Worm (Caenorhabditis elegans) whole organism, L2 larva: ENCODE results near the gene Y39G8B.1.

Experiments
- Y55F3AM.14 ChIP-seq: fragments of 200-800 bp; sonication (Bioruptor generic); optimal IDR thresholded peaks from 2 replicates; lab custom pipeline; 2018; ENCODE audit warnings: mild to moderate bottlenecking, missing genetic modification characterization, missing compliant biosample characterization
- alr-1 ChIP-seq: fragments of 150-350 bp; optimal IDR thresholded peaks from 2 replicates; lab custom pipeline; 2014; ENCODE audit warnings: missing biosample characterization, missing genetic modification characterization
- egl-27 ChIP-seq: sonication (generic microtip); optimal IDR thresholded peaks from 3 replicates; lab custom pipeline; 2017; ENCODE audit warnings: missing biosample characterization, missing genetic modification reagents, missing genetic modification characterization

DNA sequence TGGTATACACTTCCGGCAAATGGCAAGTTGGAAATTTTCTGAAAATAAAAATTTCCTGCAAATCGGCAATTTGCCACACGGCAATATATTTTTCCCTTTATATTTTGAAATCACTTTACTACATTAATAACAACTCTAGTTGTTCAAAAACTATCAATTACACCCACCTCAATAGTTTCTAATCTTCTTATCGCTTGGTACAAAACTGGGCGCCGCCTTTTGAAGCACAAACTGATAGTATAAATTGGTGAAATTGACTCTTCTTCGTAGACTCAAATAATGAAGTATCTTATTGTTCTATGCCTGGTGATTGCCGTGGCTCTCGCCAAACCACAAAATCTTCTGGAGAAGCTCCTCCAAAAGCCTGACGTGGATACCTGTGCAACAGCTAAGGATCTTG lies 7.5 kb upstream of the Y39G8B.1 start, which contains the start of gene Y39G8B.9:
- TF ChIP-seq Y55F3AM.14 (GFP tag; lab: Kevin White, UChicago) (no peak), alr-1 (tag; lab: Kevin White, UChicago) (no peak), egl-27 (tag; lab: Kevin White, UChicago) (no peak)
